Worm (Caenorhabditis elegans) whole organism, L4/young adult: Measurements from ENCODE around the gene F17C11.12.
A peak's percentile ranks its signal among the peaks of the same experiment; 100 is the strongest.

Experiments used
- W03F9.2 ChIP-seq: fragments of 150-350 bp; optimal IDR thresholded peaks from 2 replicates; lab custom pipeline; 2014; ENCODE audit warnings: missing biosample characterization, missing genetic modification characterization
- dao-5 ChIP-seq: sonication (generic microtip); optimal IDR thresholded peaks from 2 replicates; lab custom pipeline; 2016; ENCODE audit warnings: missing genotype, missing genetic modification characterization, moderate library complexity, missing compliant biosample characterization
- him-1 ChIP-seq: sonication (generic microtip); optimal IDR thresholded peaks from 2 replicates; lab custom pipeline; 2016; ENCODE audit warnings: missing genotype, missing genetic modification reagents, missing genetic modification characterization, missing compliant biosample characterization

ce11 chrV:10965501-10965900, 28.8 kb upstream of the F17C11.12 start, which contains the start of the genes ctf-4 and eef-1G:
- TF ChIP-seq dao-5 (tag; lab: Kevin White, UChicago) (no peak), him-1 (tag; lab: Kevin White, UChicago) (peak; percentile 89), W03F9.2 (tag; lab: Kevin White, UChicago) (peak; percentile 97)
